Worm (Caenorhabditis elegans): ENCODE data around the gene Y43F8C.11.

Gene Y43F8C.11

ce11 chrV:19622440-19622914, 47.6 kb upstream of the Y43F8C.11 start, which contains the start of gene Y43F8C.3 (continued):
- TF ChIP-seq sox-4 (tag; optimal IDR thresholded peaks at IDR 0.05) (no peak), ceh-82 (tag; optimal IDR thresholded peaks at IDR 0.05) (peak in 2 of 3 experiments; percentile 39 to 81), nhr-20 (tag; optimal IDR thresholded peaks at IDR 0.05) (peak; percentile 32), blmp-1 (tag; optimal IDR thresholded peaks at IDR 0.05) (peak; percentile 61), unc-86 (tag; optimal IDR thresholded peaks at IDR 0.05) (no peak)

ce11 chrV:19623523-19624312, 46.3 kb upstream of the Y43F8C.11 start:
- peak; percentile 16 for TF ChIP-seq elt-2 (tag; optimal IDR thresholded peaks at IDR 0.05)
- TF ChIP-seq mab-9 (GFP tag; IDR thresholded peaks at IDR 0.05), result no peak
- no peak for TF ChIP-seq efl-1 (optimal IDR thresholded peaks at IDR 0.05)
- TF ChIP-seq efl-1 (GFP tag; optimal IDR thresholded peaks at IDR 0.05 in 1 of 2), result peak in 1 of 2 experiments; percentile 72
- no peak for TF ChIP-seq jun-1 (tag; optimal IDR thresholded peaks at IDR 0.05)
- TF ChIP-seq elt-3 (tag; optimal IDR thresholded peaks at IDR 0.05), result peak in 1 of 6 experiments; percentile 8
- peak; percentile 16 for TF ChIP-seq nhr-85 (tag)
- TF ChIP-seq pax-3 (tag; optimal IDR thresholded peaks at IDR 0.05), result no peak
- TF ChIP-seq blmp-1 (tag; optimal IDR thresholded peaks at IDR 0.05), result peak; percentile 37
- no peak for TF ChIP-seq nhr-47 (tag; optimal IDR thresholded peaks at IDR 0.05)
- peak in 1 of 2 experiments; percentile 35 for TF ChIP-seq lsy-2 (tag; optimal IDR thresholded peaks at IDR 0.05)

ce11 chrV:19624749-19625148, 45.3 kb upstream of the Y43F8C.11 start, which contains the start of gene dyf-19:
Gene dyf-19 (plus strand): TSS chrV:19625049.
- TF ChIP-seq tlp-1 (tag; optimal IDR thresholded peaks at IDR 0.05), result no peak
- no peak for TF ChIP-seq swsn-7 (tag; optimal IDR thresholded peaks at IDR 0.05)
- no peak for TF ChIP-seq lin-15B (tag; optimal IDR thresholded peaks at IDR 0.05)
- TF ChIP-seq nhr-85 (tag), result no peak
- no peak for TF ChIP-seq snpc-4 (tag; optimal IDR thresholded peaks at IDR 0.05)
- no peak for TF ChIP-seq pqm-1 (tag; optimal IDR thresholded peaks at IDR 0.05)
- no peak for TF ChIP-seq ceh-88 (GFP tag; IDR thresholded peaks at IDR 0.05)
- no peak for TF ChIP-seq ets-5 (GFP tag; IDR thresholded peaks at IDR 0.05)
- TF ChIP-seq ceh-63 (GFP tag; optimal IDR thresholded peaks at IDR 0.05), result no peak
- no peak for TF ChIP-seq vab-15 (tag; optimal IDR thresholded peaks at IDR 0.05)
- no peak for TF ChIP-seq alr-1 (tag; optimal IDR thresholded peaks at IDR 0.05; ENCODE audit: borderline replicate concordance)
- TF ChIP-seq unc-130 (tag; optimal IDR thresholded peaks at IDR 0.05), result no peak
- no peak for TF ChIP-seq ztf-11 (tag; optimal IDR thresholded peaks at IDR 0.05)
- TF ChIP-seq hlh-17 (GFP tag; optimal IDR thresholded peaks at IDR 0.05; ENCODE audit: borderline replicate concordance), result no peak
- TF ChIP-seq pag-3 (tag; optimal IDR thresholded peaks at IDR 0.05; ENCODE audit: borderline replicate concordance, insufficient read depth), result no peak

- no peak for TF ChIP-seq nhr-84 (tag; optimal IDR thresholded peaks at IDR 0.05)
- TF ChIP-seq fkh-10 (GFP tag; optimal IDR thresholded peaks at IDR 0.05), result no peak
- no peak for TF ChIP-seq grh-1 (GFP tag; IDR thresholded peaks at IDR 0.05)
- no peak for TF ChIP-seq efl-1 (optimal IDR thresholded peaks at IDR 0.05)
- TF ChIP-seq efl-1 (GFP tag; optimal IDR thresholded peaks at IDR 0.05 in 1 of 2), result peak in 1 of 2 experiments; percentile 19
- no peak for TF ChIP-seq unc-130 (tag; optimal IDR thresholded peaks at IDR 0.05)
- no peak for TF ChIP-seq lin-35 (GFP tag; optimal IDR thresholded peaks at IDR 0.05)
These were observed 44.3 kb upstream of the Y43F8C.11 start for ce11 chrV:19625719-19626118.

ce11 chrV:19629544-19629943, 40.5 kb upstream of the Y43F8C.11 start:
- TF ChIP-seq lsy-2 (tag; optimal IDR thresholded peaks at IDR 0.05) (no peak), alr-1 (tag; optimal IDR thresholded peaks at IDR 0.05; ENCODE audit: borderline replicate concordance) (no peak), efl-1 (optimal IDR thresholded peaks at IDR 0.05) (no peak), efl-1 (GFP tag; optimal IDR thresholded peaks at IDR 0.05 in 1 of 2) (peak in 1 of 2 experiments; percentile 35), nhr-19 (GFP tag; conservative IDR thresholded peaks at IDR 0.05) (0 out of 2 replicates have a peak, but pooled peaks have one; percentile 26)

Measured in whole organism, L1 larva.